Worm (Caenorhabditis elegans) whole organism, L4 larva: ENCODE data around the gene K05D4.9.
A peak's percentile ranks its signal among the peaks of the same experiment; 100 is the strongest.

Source experiments
- F10B5.3 ChIP-seq: sonication (generic microtip); optimal IDR thresholded peaks from 2 replicates; lab custom pipeline; 2016; ENCODE audit warnings: mild to moderate bottlenecking, missing genetic modification characterization, missing compliant biosample characterization
- F49E8.2 ChIP-seq: sonication (generic microtip); optimal IDR thresholded peaks from 2 replicates; lab custom pipeline; 2016; ENCODE audit warnings: missing compliant biosample characterization, mild to moderate bottlenecking, missing genetic modification characterization, borderline replicate concordance
- T26A8.4 ChIP-seq: fragments of 200-800 bp; sonication (Bioruptor generic); IDR thresholded peaks from 2 replicates; pipeline ENCODE4 v1.3.6; 2022; ENCODE audit warnings: missing genetic modification characterization, missing compliant biosample characterization
- Y105C5A.15 ChIP-seq: fragments of 200-800 bp; sonication (Bioruptor generic); IDR thresholded peaks from 2 replicates; pipeline ENCODE4 v1.3.6; 2022; ENCODE audit warnings: missing genetic modification characterization, missing compliant biosample characterization
- Y75B8A.6 ChIP-seq: fragments of 200-800 bp; sonication (Bioruptor generic); IDR thresholded peaks from 2 replicates; pipeline ENCODE4 v1.3.6; 2022; ENCODE audit warnings: missing genetic modification reagents, missing genetic modification characterization, missing compliant biosample characterization
- ZK546.5 ChIP-seq, 2 experiments: sonication (generic microtip); optimal IDR thresholded peaks; 2 replicates each; lab custom pipeline; 2017; ENCODE audit warnings: missing biosample characterization in 2 of 2, missing genetic modification characterization in 2 of 2
- aha-1 ChIP-seq: fragments of 150-350 bp; peaks from one replicate; lab custom pipeline; 2014; ENCODE audit warnings: missing biosample characterization, missing genetic modification characterization
- ama-1 ChIP-seq: fragments of 150-350 bp; optimal IDR thresholded peaks from 2 replicates; lab custom pipeline; 2014; ENCODE audit warnings: inconsistent platforms, mixed read lengths
- ceh-20 ChIP-seq: fragments of 200-800 bp; sonication (Bioruptor generic); IDR thresholded peaks from 2 replicates; pipeline ENCODE4 v1.3.6; 2022; ENCODE audit warnings: missing genetic modification reagents, missing genetic modification characterization, missing compliant biosample characterization
- ceh-28 ChIP-seq: fragments of 150-350 bp; optimal IDR thresholded peaks from 2 replicates; lab custom pipeline; 2014; ENCODE audit warnings: missing biosample characterization, missing genetic modification reagents, missing genetic modification characterization
- ceh-82 ChIP-seq: sonication (generic microtip); optimal IDR thresholded peaks from 2 replicates; lab custom pipeline; 2017; ENCODE audit warnings: missing biosample characterization, missing genetic modification characterization
- cey-2 ChIP-seq: sonication (generic microtip); optimal IDR thresholded peaks from 3 replicates; lab custom pipeline; 2017; ENCODE audit warnings: missing genetic modification characterization, mild to moderate bottlenecking, missing compliant biosample characterization, antibody characterized with exemption, borderline replicate concordance; ENCODE audit not compliant: insufficient read depth
- ctbp-1 ChIP-seq: fragments of 200-800 bp; sonication (Bioruptor generic); IDR thresholded peaks from 2 replicates; pipeline ENCODE4 v1.3.6; 2022; ENCODE audit warnings: missing genetic modification reagents, missing genetic modification characterization, missing compliant biosample characterization
- dpl-1 ChIP-seq: fragments of 150-350 bp; optimal IDR thresholded peaks from 2 replicates; lab custom pipeline; 2014; ENCODE audit warnings: missing biosample characterization, missing genetic modification reagents, missing genetic modification characterization
- duxl-1 ChIP-seq: sonication (generic microtip); optimal IDR thresholded peaks from 2 replicates; lab custom pipeline; 2016; ENCODE audit warnings: mild to moderate bottlenecking, missing genetic modification characterization, moderate library complexity, missing compliant biosample characterization; ENCODE audit not compliant: poor library complexity
- dve-1 ChIP-seq: sonication (generic microtip); optimal IDR thresholded peaks from 2 replicates; lab custom pipeline; 2017; ENCODE audit warnings: antibody characterized with exemption, mild to moderate bottlenecking, missing genetic modification characterization, missing compliant biosample characterization; ENCODE audit not compliant: insufficient read depth
- hlh-11 ChIP-seq: fragments of 200-800 bp; sonication (Bioruptor generic); optimal IDR thresholded peaks from 2 replicates; lab custom pipeline; 2018; ENCODE audit warnings: mild to moderate bottlenecking, missing genetic modification characterization, missing compliant biosample characterization
- jun-1 ChIP-seq: fragments of 150-350 bp; optimal IDR thresholded peaks from 2 replicates; lab custom pipeline; 2014; ENCODE audit warnings: missing biosample characterization, missing genetic modification reagents, missing genetic modification characterization
- lin-15B ChIP-seq: fragments of 150-350 bp; sonication (generic microtip); optimal IDR thresholded peaks from 3 replicates; lab custom pipeline; 2014; ENCODE audit warnings: missing biosample characterization, missing genetic modification characterization
- lin-38 ChIP-seq: fragments of 200-800 bp; sonication (Bioruptor generic); IDR thresholded peaks from 2 replicates; pipeline ENCODE4 v1.3.6; 2022; ENCODE audit warnings: missing genetic modification reagents, missing genetic modification characterization, missing compliant biosample characterization
- lir-3 ChIP-seq: sonication (generic microtip); optimal IDR thresholded peaks from 2 replicates; lab custom pipeline; 2016; ENCODE audit warnings: mild to moderate bottlenecking, missing genetic modification characterization, missing compliant biosample characterization
- madf-9 ChIP-seq: fragments of 200-800 bp; sonication (Bioruptor generic); conservative IDR thresholded peaks from 2 replicates; pipeline ENCODE4 v1.3.6; 2022; ENCODE audit warnings: missing genetic modification reagents, missing genetic modification characterization, missing compliant biosample characterization
- mxl-3 ChIP-seq: fragments of 200-800 bp; sonication (Bioruptor generic); optimal IDR thresholded peaks from 2 replicates; lab custom pipeline; 2018; ENCODE audit warnings: mild to moderate bottlenecking, missing genetic modification characterization, missing compliant biosample characterization
- nhr-111 ChIP-seq: fragments of 200-800 bp; sonication (Bioruptor generic); optimal IDR thresholded peaks from 2 replicates; lab custom pipeline; 2018; ENCODE audit warnings: mild to moderate bottlenecking, missing genetic modification characterization, missing compliant biosample characterization
- nhr-28 ChIP-seq: fragments of 150-350 bp; optimal IDR thresholded peaks from 2 replicates; lab custom pipeline; 2014; ENCODE audit warnings: missing biosample characterization, missing genetic modification characterization
- nhr-48 ChIP-seq: sonication (generic microtip); optimal IDR thresholded peaks from 2 replicates; lab custom pipeline; 2016; ENCODE audit warnings: mild to moderate bottlenecking, missing genetic modification characterization, missing compliant biosample characterization
- php-3 ChIP-seq: fragments of 200-800 bp; sonication (Bioruptor generic); IDR thresholded peaks from 2 replicates; pipeline ENCODE4 v1.3.6; 2022; ENCODE audit warnings: missing genetic modification reagents, missing genetic modification characterization, missing compliant biosample characterization
- set-16 ChIP-seq: fragments of 200-800 bp; sonication (Bioruptor generic); IDR thresholded peaks from 2 replicates; pipeline ENCODE4 v1.3.6; 2022; ENCODE audit warnings: missing genetic modification reagents, missing genetic modification characterization, missing compliant biosample characterization
- snpc-1.2 ChIP-seq: fragments of 200-800 bp; sonication (Bioruptor generic); IDR thresholded peaks from 2 replicates; pipeline ENCODE4 v1.3.6; 2022; ENCODE audit warnings: missing genetic modification reagents, missing genetic modification characterization, missing compliant biosample characterization
- spr-1 ChIP-seq: sonication (generic microtip); optimal IDR thresholded peaks from 2 replicates; lab custom pipeline; 2016; ENCODE audit warnings: mild to moderate bottlenecking, missing genetic modification characterization, missing compliant biosample characterization
- tra-1 ChIP-seq: fragments of 200-800 bp; sonication (Bioruptor generic); IDR thresholded peaks from 2 replicates; pipeline ENCODE4 v1.3.6; 2022; ENCODE audit warnings: missing genetic modification reagents, missing genetic modification characterization, missing compliant biosample characterization
- unc-62 ChIP-seq, 3 experiments: fragments of 150-350 bp in 1 of 3; sonication (generic microtip); optimal IDR thresholded peaks in 2 of 3; peaks in 1 of 3; 1 replicate in 1 of 3; 2 replicates in 2 of 3; lab custom pipeline; 2014 to 2017; ENCODE audit warnings: missing biosample characterization in 3 of 3, missing genetic modification characterization in 3 of 3, missing genetic modification reagents in 3 of 3, missing genotype in 1 of 3
- zfp-3 ChIP-seq: fragments of 200-800 bp; sonication (Bioruptor generic); conservative IDR thresholded peaks from 2 replicates; pipeline ENCODE4 v1.3.6; 2022; ENCODE audit warnings: missing genetic modification reagents, missing genetic modification characterization, missing compliant biosample characterization

Gene K05D4.9

ce11 chrV:16213323-16213722 is 41.7 kb upstream of the K05D4.9 start (continued):
- TF ChIP-seq php-3 (GFP tag; lab: Robert Waterston, UW), result no peak
- no peak for TF ChIP-seq lir-3 (tag; lab: Kevin White, UChicago)
- no peak for TF ChIP-seq snpc-1.2 (GFP tag; lab: Robert Waterston, UW)
- TF ChIP-seq Y105C5A.15, result no peak
- TF ChIP-seq madf-9 (GFP tag; lab: Robert Waterston, UW), result no peak
- TF ChIP-seq hlh-11 (tag; lab: Kevin White, UChicago), result peak; percentile 65
- no peak for TF ChIP-seq jun-1 (tag; lab: Kevin White, UChicago)
- peak; percentile 89 for TF ChIP-seq nhr-48

ce11 chrV:16211713-16212112 is 40.1 kb upstream of the K05D4.9 start:
- TF ChIP-seq dve-1 (tag; lab: Kevin White, UChicago), result no peak
- peak; percentile 8 for TF ChIP-seq aha-1 (tag; lab: Kevin White, UChicago)
- peak; percentile 9 for TF ChIP-seq nhr-28 (tag; lab: Kevin White, UChicago)
- peak in 1 of 2 experiments; percentile 60 for TF ChIP-seq unc-62 (GFP tag; optimal IDR thresholded peaks at IDR 0.05 in 1 of 2; lab: Kevin White, UChicago)
- TF ChIP-seq unc-62 (tag; optimal IDR thresholded peaks at IDR 0.05; lab: Kevin White, UChicago), result no peak
- TF ChIP-seq set-16 (GFP tag; lab: Robert Waterston, UW), result no peak

- TF ChIP-seq ceh-28 (tag; lab: Kevin White, UChicago) (no peak), spr-1 (no peak), nhr-111 (GFP tag; lab: Kevin White, UChicago) (no peak), hlh-11 (tag; lab: Kevin White, UChicago) (no peak), set-16 (GFP tag; lab: Robert Waterston, UW) (peak; percentile 63), ZK546.5 (tag; optimal IDR thresholded peaks at IDR 0.05; lab: Kevin White, UChicago) (no peak), T26A8.4 (GFP tag; lab: Robert Waterston, UW) (no peak), lin-38 (GFP tag; lab: Robert Waterston, UW) (no peak)
Observed at ce11 chrV:16210257-16211002, 38.8 kb upstream of the K05D4.9 start, which contains the start of gene F11A5.16. Gene F11A5.16, plus strand, starts transcription at chrV:16210952.

ce11 chrV:16209837-16210236 is 38.2 kb upstream of the K05D4.9 start, which contains the start of gene oac-15:
Gene oac-15, minus strand, starts transcription at chrV:16209937.
- peak; percentile 80 for TF ChIP-seq aha-1 (tag; lab: Kevin White, UChicago)
- no peak for TF ChIP-seq F10B5.3

ce11 chrV:16204888-16205287 is 33.3 kb upstream of the K05D4.9 start, which contains the start of gene irld-26:
Gene irld-26, plus strand, starts transcription at chrV:16205188.
- TF ChIP-seq Y75B8A.6, result no peak
- no peak for TF ChIP-seq mxl-3 (GFP tag; lab: Kevin White, UChicago)
- TF ChIP-seq zfp-3, result no peak
- TF ChIP-seq duxl-1 (tag; lab: Kevin White, UChicago), result no peak
- peak in 1 of 2 experiments; percentile 13 for TF ChIP-seq unc-62 (GFP tag; optimal IDR thresholded peaks at IDR 0.05 in 1 of 2; lab: Kevin White, UChicago)
- no peak for TF ChIP-seq unc-62 (tag; optimal IDR thresholded peaks at IDR 0.05; lab: Kevin White, UChicago)
- no peak for TF ChIP-seq tra-1 (GFP tag; lab: Robert Waterston, UW)

- no peak for TF ChIP-seq ctbp-1 (GFP tag; lab: Robert Waterston, UW)
- no peak for TF ChIP-seq F49E8.2 (tag; lab: Kevin White, UChicago)
- TF ChIP-seq cey-2 (tag; lab: Kevin White, UChicago), result no peak
- TF ChIP-seq ceh-20 (GFP tag; lab: Robert Waterston, UW), result no peak
- no peak for TF ChIP-seq lin-15B (tag; lab: Kevin White, UChicago)
- no peak for TF ChIP-seq nhr-28 (tag; lab: Kevin White, UChicago)
- TF ChIP-seq ama-1 (lab: Kevin White, UChicago), result no peak
- TF ChIP-seq aha-1 (tag; lab: Kevin White, UChicago), result no peak
- TF ChIP-seq dpl-1 (GFP tag; lab: Kevin White, UChicago), result no peak
- no peak for TF ChIP-seq tra-1 (GFP tag; lab: Robert Waterston, UW)
- TF ChIP-seq ceh-82 (tag; lab: Kevin White, UChicago), result no peak
- TF ChIP-seq, all 104 proteins: peak for 0
Observed at ce11 chrV:16202618-16203017, 31.0 kb upstream of the K05D4.9 start, which contains the start of gene F11A5.18. Gene F11A5.18, plus strand, starts transcription at chrV:16202918.
